Worm (Caenorhabditis elegans): ENCODE data around the gene ZK829.1.
A peak's percentile ranks its signal among the peaks of the same experiment; 100 is the strongest.

ZK829.1 gene

ce11 chrIV:11956387-11956786, 14.2 kb upstream of the ZK829.1 start (continued):
- TF ChIP-seq rcor-1 (GFP tag; IDR thresholded peaks at IDR 0.05), result peak; percentile 85
- TF ChIP-seq tbp1 (GFP tag; optimal IDR thresholded peaks at IDR 0.05), result peak; percentile 64
- TF ChIP-seq sea-2 (GFP tag; IDR thresholded peaks at IDR 0.05), result peak; percentile 36; the same call in 1 of the 2 replicates
- no peak for TF ChIP-seq nhr-179 (tag; optimal IDR thresholded peaks at IDR 0.05)
- no peak for TF ChIP-seq mel-28 (tag; optimal IDR thresholded peaks at IDR 0.05; ENCODE audit: borderline replicate concordance)
- TF ChIP-seq mcd-1 (GFP tag; IDR thresholded peaks at IDR 0.05), result peak; percentile 70
- TF ChIP-seq ceh-79 (tag; optimal IDR thresholded peaks at IDR 0.05), result no peak
- no peak for TF ChIP-seq nhr-120 (GFP tag; IDR thresholded peaks at IDR 0.05)
- TF ChIP-seq F23B12.7 (tag; optimal IDR thresholded peaks at IDR 0.05; ENCODE audit: insufficient read depth), result no peak
- no peak for TF ChIP-seq hlh-26 (GFP tag; conservative IDR thresholded peaks at IDR 0.05)
- TF ChIP-seq nhr-27 (tag; optimal IDR thresholded peaks at IDR 0.05), result no peak
- TF ChIP-seq F57C9.4 (tag; optimal IDR thresholded peaks at IDR 0.05), result no peak
- peak; percentile 66 for TF ChIP-seq ceh-27 (GFP tag; optimal IDR thresholded peaks at IDR 0.05)
- TF ChIP-seq athp-1 (tag; optimal IDR thresholded peaks at IDR 0.05), result peak; percentile 49
- TF ChIP-seq unc-62 (GFP tag; optimal IDR thresholded peaks at IDR 0.05), result no peak
- TF ChIP-seq sptf-2 (GFP tag; optimal IDR thresholded peaks at IDR 0.05), result no peak
- TF ChIP-seq chd-7 (tag; optimal IDR thresholded peaks at IDR 0.05), result peak; percentile 94
- TF ChIP-seq attf-6 (GFP tag; IDR thresholded peaks at IDR 0.05), result no peak
- peak; percentile 86; the same call in 1 of the 2 replicates for TF ChIP-seq B0336.3 (GFP tag; IDR thresholded peaks at IDR 0.05)
- TF ChIP-seq K12H6.12 (tag; optimal IDR thresholded peaks at IDR 0.05), result peak; percentile 82
- TF ChIP-seq madf-8 (GFP tag; conservative IDR thresholded peaks at IDR 0.05), result no peak
- no peak for TF ChIP-seq ztf-6 (GFP tag; IDR thresholded peaks at IDR 0.05)
- TF ChIP-seq ztf-3 (GFP tag; optimal IDR thresholded peaks at IDR 0.05), result peak; percentile 70
- no peak for TF ChIP-seq F57A8.1 (GFP tag; optimal IDR thresholded peaks at IDR 0.05)
- peak; percentile 97 for TF ChIP-seq ztf-26 (tag; optimal IDR thresholded peaks at IDR 0.05)
- peak; percentile 93 for TF ChIP-seq attf-5 (GFP tag; optimal IDR thresholded peaks at IDR 0.05)
- no peak for TF ChIP-seq Y95B8A.8 (GFP tag; IDR thresholded peaks at IDR 0.05)
- no peak for TF ChIP-seq madf-3 (GFP tag; IDR thresholded peaks at IDR 0.05)
- TF ChIP-seq egl-18 (GFP tag; IDR thresholded peaks at IDR 0.05), result no peak
- peak; percentile 45 for TF ChIP-seq repo-1 (tag; optimal IDR thresholded peaks at IDR 0.05)
- no peak for TF ChIP-seq ceh-100 (GFP tag; IDR thresholded peaks at IDR 0.05)
- TF ChIP-seq ceh-91 (GFP tag; IDR thresholded peaks at IDR 0.05), result no peak
- TF ChIP-seq F33H1.4 (GFP tag; IDR thresholded peaks at IDR 0.05), result no peak
- TF ChIP-seq lin-26 (GFP tag; IDR thresholded peaks at IDR 0.05), result peak; percentile 82
- TF ChIP-seq nhr-80 (tag; optimal IDR thresholded peaks at IDR 0.05), result peak; percentile 84
- TF ChIP-seq ztf-25 (GFP tag; IDR thresholded peaks at IDR 0.05), result no peak
- TF ChIP-seq T26A5.8 (tag; optimal IDR thresholded peaks at IDR 0.05), result no peak
- peak; percentile 77 for TF ChIP-seq hsf-1 (GFP tag; IDR thresholded peaks at IDR 0.05)
- TF ChIP-seq F37B4.10 (GFP tag; IDR thresholded peaks at IDR 0.05), result no peak
- TF ChIP-seq ceh-40 (GFP tag; IDR thresholded peaks at IDR 0.05), result 0 out of 2 replicates have a peak, but pooled peaks have one; percentile 26
- no peak for TF ChIP-seq C17E4.6 (GFP tag; IDR thresholded peaks at IDR 0.05)
- no peak for TF ChIP-seq xnd-1 (tag; optimal IDR thresholded peaks at IDR 0.05)
- TF ChIP-seq atf-7 (tag; optimal IDR thresholded peaks at IDR 0.05), result peak; percentile 93
- no peak for TF ChIP-seq zim-3 (tag; optimal IDR thresholded peaks at IDR 0.05)
- TF ChIP-seq lsl-1 (GFP tag; optimal IDR thresholded peaks at IDR 0.05), result no peak
- no peak for TF ChIP-seq F55B11.4 (tag; optimal IDR thresholded peaks at IDR 0.05; ENCODE audit: borderline replicate concordance, insufficient read depth)
- no peak for TF ChIP-seq cebp-2 (GFP tag; IDR thresholded peaks at IDR 0.05)
- TF ChIP-seq aptf-3 (GFP tag; IDR thresholded peaks at IDR 0.05), result no peak
- TF ChIP-seq pha-4 (tag; optimal IDR thresholded peaks at IDR 0.05), result peak; percentile 77
- peak; percentile 16 for TF ChIP-seq ets-4 (GFP tag; optimal IDR thresholded peaks at IDR 0.05)
- peak; percentile 77 for TF ChIP-seq nhr-90 (tag; optimal IDR thresholded peaks at IDR 0.05)
